Worm (Caenorhabditis elegans) whole organism, midembryonic: ENCODE measurements around the gene tim-1.

Experiments used
- T22C8.4 ChIP-seq: fragments of 200-800 bp; sonication (Bioruptor generic); IDR thresholded peaks from 2 replicates; pipeline ENCODE4 v1.3.6; 2022; ENCODE audit warnings: missing genetic modification characterization, missing compliant biosample characterization
- cog-1 ChIP-seq: sonication (generic microtip); optimal IDR thresholded peaks from 2 replicates; lab custom pipeline; 2016; ENCODE audit warnings: missing genetic modification characterization, missing compliant biosample characterization
- flt-1 ChIP-seq: fragments of 200-800 bp; sonication (Bioruptor generic); IDR thresholded peaks from 2 replicates; pipeline ENCODE4 v1.3.6; 2022; ENCODE audit warnings: missing genetic modification characterization, missing compliant biosample characterization
- klf-2 ChIP-seq: fragments of 200-800 bp; sonication (Bioruptor generic); conservative IDR thresholded peaks from 2 replicates; pipeline ENCODE4 v1.3.6; 2022; ENCODE audit warnings: missing genetic modification reagents, missing genetic modification characterization, missing compliant biosample characterization
- med-1 ChIP-seq: sonication (generic microtip); optimal IDR thresholded peaks from 2 replicates; lab custom pipeline; 2017; ENCODE audit warnings: missing genetic modification characterization, mild to moderate bottlenecking, missing compliant biosample characterization, antibody characterized with exemption, missing genetic modification reagents; ENCODE audit not compliant: insufficient read depth
- ref-1 ChIP-seq: fragments of 200-800 bp; sonication (Bioruptor generic); conservative IDR thresholded peaks from 2 replicates; pipeline ENCODE4 v1.3.6; 2022; ENCODE audit warnings: missing genetic modification reagents, missing genetic modification characterization, missing compliant biosample characterization
- tab-1 ChIP-seq: fragments of 200-800 bp; sonication (Bioruptor generic); IDR thresholded peaks from 2 replicates; pipeline ENCODE4 v1.3.6; 2022; ENCODE audit warnings: missing genetic modification characterization, missing compliant biosample characterization
- ztf-23 ChIP-seq: fragments of 200-800 bp; sonication (Bioruptor generic); IDR thresholded peaks from 2 replicates; pipeline ENCODE4 v1.3.6; 2022; ENCODE audit warnings: missing genetic modification reagents, missing genetic modification characterization, missing compliant biosample characterization
- ztf-29 ChIP-seq: fragments of 200-800 bp; sonication (Bioruptor generic); IDR thresholded peaks from 2 replicates; pipeline ENCODE4 v1.3.6; 2022; ENCODE audit warnings: missing genetic modification reagents, missing genetic modification characterization, missing compliant biosample characterization

Gene tim-1

DNA sequence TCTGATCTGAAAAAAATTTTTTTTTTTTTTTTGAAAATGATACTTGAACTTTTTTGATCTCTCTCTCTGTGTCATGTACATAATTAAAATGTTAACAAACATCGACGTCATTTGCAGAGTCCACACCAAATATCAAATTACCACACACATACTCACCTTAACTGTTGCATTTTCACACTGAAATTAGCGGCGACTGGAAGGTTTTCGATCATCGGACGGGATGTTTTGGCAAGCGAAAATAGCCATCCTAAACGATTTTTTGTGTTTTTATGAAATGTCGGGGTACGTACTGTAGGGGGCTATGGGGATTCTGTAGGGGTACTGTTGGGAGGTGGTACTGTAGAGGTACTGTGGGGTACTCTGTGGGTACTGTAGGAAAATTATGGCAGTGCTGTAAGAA is 51.8 kb downstream of the tim-1 start:
- TF ChIP-seq ref-1 (GFP tag; lab: Robert Waterston, UW) (no peak), tab-1 (GFP tag; lab: Robert Waterston, UW) (no peak), flt-1 (GFP tag; lab: Robert Waterston, UW) (no peak), med-1 (GFP tag; lab: Kevin White, UChicago) (no peak), klf-2 (GFP tag; lab: Robert Waterston, UW) (no peak), ztf-29 (GFP tag; lab: Robert Waterston, UW) (no peak), cog-1 (tag; lab: Kevin White, UChicago) (no peak)

DNA sequence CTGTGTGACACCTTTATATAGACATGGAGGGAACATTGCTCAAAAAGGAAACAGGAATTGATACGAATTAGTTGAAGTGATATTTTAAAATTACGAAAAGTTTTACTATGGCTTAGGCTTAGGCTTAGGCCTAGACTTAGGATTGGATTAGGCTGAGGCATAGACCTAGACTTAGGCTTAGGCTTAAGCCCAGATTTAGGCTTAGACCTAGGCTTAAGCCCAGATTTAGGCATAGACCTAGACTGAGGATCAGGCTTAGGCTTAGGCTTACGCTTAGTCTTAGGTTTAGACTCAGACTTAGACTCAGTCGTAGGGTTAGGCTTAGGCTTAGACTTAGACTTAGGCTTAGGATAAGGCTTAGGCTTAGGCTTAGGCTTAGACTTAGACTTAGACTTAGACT is 54.0 kb downstream of the tim-1 start:
- no peak for TF ChIP-seq cog-1 (tag; lab: Kevin White, UChicago)
- TF ChIP-seq ztf-23 (GFP tag; lab: Robert Waterston, UW), result no peak
- no peak for TF ChIP-seq T22C8.4 (GFP tag; lab: Robert Waterston, UW)
- no peak for TF ChIP-seq tab-1 (GFP tag; lab: Robert Waterston, UW)
- no peak for TF ChIP-seq klf-2 (GFP tag; lab: Robert Waterston, UW)
- TF ChIP-seq ref-1 (GFP tag; lab: Robert Waterston, UW), result no peak
- no peak for TF ChIP-seq flt-1 (GFP tag; lab: Robert Waterston, UW)
- no peak for TF ChIP-seq ztf-29 (GFP tag; lab: Robert Waterston, UW)

DNA sequence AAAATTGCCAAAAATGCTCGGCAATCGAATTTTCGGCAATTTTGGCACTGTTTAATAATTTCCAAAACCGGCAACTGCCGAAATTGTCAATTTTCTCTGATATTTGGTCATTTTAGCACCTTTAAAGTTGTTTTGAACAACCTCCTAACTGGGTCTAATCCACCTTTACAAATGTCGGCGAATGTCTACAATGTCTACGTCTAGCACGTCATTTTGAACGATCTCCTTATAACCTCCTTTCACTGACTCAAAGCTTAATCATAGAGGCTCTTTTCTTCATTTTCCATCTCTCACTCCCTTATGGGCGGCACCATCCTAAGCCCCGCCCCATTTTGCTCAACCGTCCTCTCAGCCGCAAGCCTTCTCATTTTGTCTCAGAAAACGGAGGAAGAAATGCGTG is 55.8 kb downstream of the tim-1 start, which contains the start of gene Y75B8A.44:
Gene Y75B8A.44 (plus strand): TSS at position 301 of the 400 bp plus-strand sequence.
- no peak for TF ChIP-seq T22C8.4 (GFP tag; lab: Robert Waterston, UW)
- no peak for TF ChIP-seq ztf-23 (GFP tag; lab: Robert Waterston, UW)
- TF ChIP-seq ztf-29 (GFP tag; lab: Robert Waterston, UW), result no peak
- TF ChIP-seq tab-1 (GFP tag; lab: Robert Waterston, UW), result no peak
- no peak for TF ChIP-seq med-1 (GFP tag; lab: Kevin White, UChicago)
- TF ChIP-seq klf-2 (GFP tag; lab: Robert Waterston, UW), result no peak
- no peak for TF ChIP-seq cog-1 (tag; lab: Kevin White, UChicago)
